Fruit fly (Drosophila melanogaster) S2 (cell line): ENCODE measurements around the gene CecC.

Experiments used
- CG8478 ChIP-seq: fragments of >200 bp; optimal IDR thresholded peaks from 2 replicates; lab custom pipeline; 2018
- CTCF ChIP-seq, 2 experiments: fragments of >200 bp; optimal IDR thresholded peaks; 2 replicates each; lab custom pipeline; 2018

Gene CecC

dm6 chr3R:30213697-30214096, 2.6 kb upstream of the CecC start, which contains the start of gene CecB:
Gene CecB, minus strand, starts transcription at chr3R:30213797.
- TF ChIP-seq CG8478 (lab: Kevin White, UChicago) (no peak), CTCF (optimal IDR thresholded peaks at IDR 0.05; lab: Kevin White, UChicago) (no peak)

dm6 chr3R:30215020-30215419, 1.3 kb upstream of the CecC start:
- TF ChIP-seq CTCF (optimal IDR thresholded peaks at IDR 0.05; lab: Kevin White, UChicago) (no peak), CG8478 (lab: Kevin White, UChicago) (no peak)

- no peak for TF ChIP-seq CG8478 (lab: Kevin White, UChicago)
- TF ChIP-seq CTCF (optimal IDR thresholded peaks at IDR 0.05; lab: Kevin White, UChicago) = no peak
Observed at dm6 chr3R:30222236-30222635, 6.0 kb downstream of the CecC start.

dm6 chr3R:30224577-30224976, 8.3 kb downstream of the CecC start:
- no peak for TF ChIP-seq CG8478 (lab: Kevin White, UChicago)
- no peak for TF ChIP-seq CTCF (optimal IDR thresholded peaks at IDR 0.05; lab: Kevin White, UChicago)

- no peak for TF ChIP-seq CTCF (optimal IDR thresholded peaks at IDR 0.05; lab: Kevin White, UChicago)
- no peak for TF ChIP-seq CG8478 (lab: Kevin White, UChicago)
Observed at dm6 chr3R:30235253-30235652, 19.0 kb downstream of the CecC start.

- TF ChIP-seq CG8478 (lab: Kevin White, UChicago) = no peak
- no peak for TF ChIP-seq CTCF (optimal IDR thresholded peaks at IDR 0.05; lab: Kevin White, UChicago)
Observed at dm6 chr3R:30236994-30237393, 20.7 kb downstream of the CecC start.

- TF ChIP-seq CG8478 (lab: Kevin White, UChicago) (no peak), CTCF (optimal IDR thresholded peaks at IDR 0.05; lab: Kevin White, UChicago) (no peak)
Observed at dm6 chr3R:30237634-30238033, 21.4 kb downstream of the CecC start, which contains the start of gene CG43448. Gene CG43448, minus strand, starts transcription at chr3R:30237734.

- TF ChIP-seq CG8478 (lab: Kevin White, UChicago) = no peak
- TF ChIP-seq CTCF (optimal IDR thresholded peaks at IDR 0.05; lab: Kevin White, UChicago) = no peak
Observed at dm6 chr3R:30240245-30240644, 24.0 kb downstream of the CecC start.

- TF ChIP-seq CTCF (optimal IDR thresholded peaks at IDR 0.05; lab: Kevin White, UChicago) = no peak
- no peak for TF ChIP-seq CG8478 (lab: Kevin White, UChicago)
Observed at dm6 chr3R:30243262-30243815, 27.1 kb downstream of the CecC start, which contains the start of gene CG9737. Gene CG9737, minus strand, starts transcription at chr3R:30243312.

- TF ChIP-seq CG8478 (lab: Kevin White, UChicago) = no peak
- no peak for TF ChIP-seq CTCF (optimal IDR thresholded peaks at IDR 0.05; lab: Kevin White, UChicago)
Observed at dm6 chr3R:30245739-30246589, 29.7 kb downstream of the CecC start.

- TF ChIP-seq CG8478 (lab: Kevin White, UChicago) = no peak
- no peak for TF ChIP-seq CTCF (optimal IDR thresholded peaks at IDR 0.05; lab: Kevin White, UChicago)
Observed at dm6 chr3R:30246603-30247002, 30.3 kb downstream of the CecC start, which contains the start of gene CG9733. Gene CG9733, minus strand, starts transcription at chr3R:30246703.

- TF ChIP-seq CG8478 (lab: Kevin White, UChicago) (no peak), CTCF (optimal IDR thresholded peaks at IDR 0.05; lab: Kevin White, UChicago) (no peak)
Observed at dm6 chr3R:30247802-30248363, 31.6 kb downstream of the CecC start.

dm6 chr3R:30248565-30248964, 32.3 kb downstream of the CecC start:
- TF ChIP-seq CTCF (optimal IDR thresholded peaks at IDR 0.05; lab: Kevin White, UChicago) = no peak

dm6 chr3R:30249283-30249682, 33.0 kb downstream of the CecC start, which contains the start of gene CG34299:
Gene CG34299, plus strand, starts transcription at chr3R:30249583.
- TF ChIP-seq CG8478 (lab: Kevin White, UChicago) (no peak), CTCF (optimal IDR thresholded peaks at IDR 0.05; lab: Kevin White, UChicago) (no peak)

dm6 chr3R:30250496-30250978, 34.3 kb downstream of the CecC start, which contains the start of gene CG9682:
Gene CG9682, plus strand, starts transcription at chr3R:30250928.
- TF ChIP-seq CG8478 (lab: Kevin White, UChicago) (no peak), CTCF (optimal IDR thresholded peaks at IDR 0.05; lab: Kevin White, UChicago) (no peak)
